Worm (Caenorhabditis elegans): Measurements from ENCODE around the gene C35A11.3.

Gene C35A11.3

ce11 chrV:5358772-5359171 is 13.4 kb upstream of the C35A11.3 start, which contains the start of gene nhr-216:
nhr-216 (minus strand) TSS chrV:5358872.
- TF ChIP-seq cebp-2 (GFP tag; IDR thresholded peaks at IDR 0.05) (no peak), fkh-3 (tag; optimal IDR thresholded peaks at IDR 0.05) (no peak), T07F8.4 (tag; optimal IDR thresholded peaks at IDR 0.05) (no peak), snpc-1.1 (tag; optimal IDR thresholded peaks at IDR 0.05; ENCODE audit: insufficient read depth) (no peak), F52B5.7 (tag; optimal IDR thresholded peaks at IDR 0.05) (no peak), aptf-2 (GFP tag; conservative IDR thresholded peaks at IDR 0.05) (no peak), egl-18 (GFP tag; IDR thresholded peaks at IDR 0.05) (no peak), gei-17 (GFP tag; optimal IDR thresholded peaks at IDR 0.05) (no peak), madf-6 (GFP tag; IDR thresholded peaks at IDR 0.05) (no peak), efl-1 (GFP tag; optimal IDR thresholded peaks at IDR 0.05) (no peak), Y79H2A.3 (GFP tag; conservative IDR thresholded peaks at IDR 0.05) (no peak), zfh-2 (GFP tag; conservative IDR thresholded peaks at IDR 0.05) (no peak), let-607 (tag; optimal IDR thresholded peaks at IDR 0.05) (no peak), repo-1 (tag; optimal IDR thresholded peaks at IDR 0.05) (no peak), F57A8.1 (GFP tag; optimal IDR thresholded peaks at IDR 0.05) (no peak), rpc-1 (optimal IDR thresholded peaks at IDR 0.05) (no peak), rpc-1 (tag; optimal IDR thresholded peaks at IDR 0.05) (no peak), attf-5 (GFP tag; optimal IDR thresholded peaks at IDR 0.05) (no peak), hmg-1.2 (GFP tag; IDR thresholded peaks at IDR 0.05) (no peak), ztf-6 (GFP tag; IDR thresholded peaks at IDR 0.05) (no peak)

ce11 chrV:5362220-5362619 is 10.0 kb upstream of the C35A11.3 start:
- TF ChIP-seq B0035.1 (tag; optimal IDR thresholded peaks at IDR 0.05) (no peak), rec-8 (tag; optimal IDR thresholded peaks at IDR 0.05) (no peak), fkh-3 (tag; optimal IDR thresholded peaks at IDR 0.05) (no peak), bed-2 (GFP tag; IDR thresholded peaks at IDR 0.05) (no peak), snpc-3.4 (tag; optimal IDR thresholded peaks at IDR 0.05) (no peak), B0336.3 (GFP tag; IDR thresholded peaks at IDR 0.05) (no peak), unc-62 (GFP tag; optimal IDR thresholded peaks at IDR 0.05) (no peak), zim-3 (tag; optimal IDR thresholded peaks at IDR 0.05) (no peak), hsf-1 (GFP tag; IDR thresholded peaks at IDR 0.05) (no peak), F23B12.7 (tag; optimal IDR thresholded peaks at IDR 0.05; ENCODE audit: insufficient read depth) (no peak), F37B4.10 (GFP tag; IDR thresholded peaks at IDR 0.05) (no peak), him-1 (tag; optimal IDR thresholded peaks at IDR 0.05) (no peak), snpc-4 (GFP tag; optimal IDR thresholded peaks at IDR 0.05) (no peak), snpc-4 (tag; optimal IDR thresholded peaks at IDR 0.05) (no peak), Y56A3A.18 (GFP tag; IDR thresholded peaks at IDR 0.05) (no peak), let-526 (GFP tag; IDR thresholded peaks at IDR 0.05) (no peak), F57C9.4 (tag; optimal IDR thresholded peaks at IDR 0.05) (no peak)

ce11 chrV:5364863-5365262 is 7.4 kb upstream of the C35A11.3 start, which contains the start of gene T09D3.8:
T09D3.8 (plus strand) TSS chrV:5365163.
- TF ChIP-seq him-1 (tag; optimal IDR thresholded peaks at IDR 0.05) (no peak), mel-28 (tag; optimal IDR thresholded peaks at IDR 0.05; ENCODE audit: borderline replicate concordance) (no peak), egl-18 (GFP tag; IDR thresholded peaks at IDR 0.05) (no peak), rcor-1 (GFP tag; IDR thresholded peaks at IDR 0.05) (no peak), K11D2.4 (GFP tag; IDR thresholded peaks at IDR 0.05) (no peak), bed-2 (GFP tag; IDR thresholded peaks at IDR 0.05) (no peak)
